Worm (Caenorhabditis elegans): Measurements from ENCODE around the gene cutl-16.
A peak's percentile ranks its signal among the peaks of the same experiment; 100 is the strongest.

DNA sequence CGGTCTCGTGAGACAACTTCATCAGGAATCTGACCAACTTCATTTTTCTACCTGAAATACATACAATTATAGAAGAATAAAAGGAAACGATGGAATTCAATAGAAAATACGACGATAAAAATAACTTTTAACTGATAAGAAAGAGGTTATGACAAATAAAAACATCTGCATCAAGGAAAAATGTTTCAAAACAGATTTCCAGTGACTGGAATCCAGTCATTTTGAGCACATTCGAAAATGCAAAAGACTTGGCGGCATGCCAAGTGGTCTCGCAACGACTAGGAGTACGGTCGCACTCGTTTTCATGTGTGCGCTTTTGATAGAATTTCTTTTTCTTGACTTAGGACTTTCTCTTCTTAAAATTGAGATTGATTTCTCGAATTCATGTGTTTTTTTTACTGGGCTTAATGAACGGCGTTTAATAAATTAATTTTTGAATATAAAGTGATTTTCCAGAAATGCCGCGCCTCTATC, 48.5 kb downstream of the cutl-16 start, which contains the start of the genes snr-3 and rsp-5:
- TF ChIP-seq ztf-11 (tag; optimal IDR thresholded peaks at IDR 0.05) (peak in 1 of 2 experiments; percentile 32), nhr-90 (tag; optimal IDR thresholded peaks at IDR 0.05; ENCODE audit: poor library complexity) (peak; percentile 51), Y116A8C.19 (tag; optimal IDR thresholded peaks at IDR 0.05; ENCODE audit: borderline replicate concordance) (no peak), mep-1 (tag; optimal IDR thresholded peaks at IDR 0.05) (peak; percentile 61), jun-1 (tag; optimal IDR thresholded peaks at IDR 0.05) (peak; percentile 33), fos-1 (tag; optimal IDR thresholded peaks at IDR 0.05) (no peak), lin-15B (tag; optimal IDR thresholded peaks at IDR 0.05) (peak; percentile 70), egl-27 (tag; optimal IDR thresholded peaks at IDR 0.05) (no peak), efl-1 (optimal IDR thresholded peaks at IDR 0.05) (peak; percentile 82 to 85), efl-1 (GFP tag; optimal IDR thresholded peaks at IDR 0.05 in 1 of 2) (peak; percentile 79 to 97)
